Fruit fly (Drosophila melanogaster): ENCODE results near the gene CG9525.

The CG9525 gene

dm6 chr2L:8937837-8938413 is 24.2 kb downstream of the CG9525 start (continued):
- peak in 1 of 2 experiments; percentile 18 for TF ChIP-seq bsh (GFP tag; optimal IDR thresholded peaks at IDR 0.05)
- TF ChIP-seq CG13424 (tag; optimal IDR thresholded peaks at IDR 0.05), result peak; percentile 25
- TF ChIP-seq cg (GFP tag; optimal IDR thresholded peaks at IDR 0.05), result peak; percentile 19
- TF ChIP-seq abd-A (tag; optimal IDR thresholded peaks at IDR 0.05), result no peak
- TF ChIP-seq nau (GFP tag; optimal IDR thresholded peaks at IDR 0.05), result peak; percentile 32
- peak; percentile 30 for TF ChIP-seq Fer3 (tag; optimal IDR thresholded peaks at IDR 0.05)
- TF ChIP-seq crp (GFP tag; optimal IDR thresholded peaks at IDR 0.05), result no peak
- TF ChIP-seq CG2678 (tag; optimal IDR thresholded peaks at IDR 0.05), result peak; percentile 59
- peak; percentile 28 for TF ChIP-seq exex (tag; optimal IDR thresholded peaks at IDR 0.05)
- TF ChIP-seq Mes4 (GFP tag; optimal IDR thresholded peaks at IDR 0.05), result no peak
- peak; percentile 29 for TF ChIP-seq CrebB (tag; optimal IDR thresholded peaks at IDR 0.05)
- TF ChIP-seq Eip74EF (GFP tag; optimal IDR thresholded peaks at IDR 0.05), result peak in 1 of 2 experiments; percentile 60
- no peak for TF ChIP-seq hkb (optimal IDR thresholded peaks at IDR 0.05)
- no peak for TF ChIP-seq hkb (GFP tag; IDR thresholded peaks at IDR 0.05)
- peak; percentile 31 for TF ChIP-seq sqz (GFP tag; optimal IDR thresholded peaks at IDR 0.05)
- TF ChIP-seq wek (GFP tag; optimal IDR thresholded peaks at IDR 0.05), result peak; percentile 72
- TF ChIP-seq Antp (GFP tag; optimal IDR thresholded peaks at IDR 0.05), result no peak
- TF ChIP-seq Dek (tag; optimal IDR thresholded peaks at IDR 0.05), result no peak
- no peak for TF ChIP-seq CG13624 (GFP tag; optimal IDR thresholded peaks at IDR 0.05)
- TF ChIP-seq Fer1 (GFP tag; optimal IDR thresholded peaks at IDR 0.05), result peak; percentile 36
- peak; percentile 7 for TF ChIP-seq CG3281 (GFP tag; optimal IDR thresholded peaks at IDR 0.05)

DNA sequence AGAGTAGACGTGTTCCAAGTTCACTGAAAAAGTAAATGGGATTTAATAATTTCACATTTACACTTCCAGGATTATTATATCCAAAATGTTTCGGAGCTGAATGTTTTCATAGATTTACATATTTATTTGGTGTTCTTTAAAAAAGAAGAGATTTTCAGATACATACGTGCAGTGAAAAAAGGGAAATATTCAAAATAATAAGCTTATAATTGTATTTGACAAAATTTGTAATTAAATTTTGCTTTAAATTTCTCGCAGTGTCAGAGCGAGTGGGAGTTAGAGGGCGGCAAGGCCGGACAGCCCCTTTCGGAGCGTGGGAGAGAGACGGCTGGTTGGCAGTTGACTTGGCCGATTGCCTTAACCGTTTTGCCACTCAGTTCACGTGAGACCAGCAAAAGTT is 25.2 kb downstream of the CG9525 start, which contains the start of gene Tsp29Fb:
Gene Tsp29Fb, plus strand, starts transcription at position 388 of the 400 bp plus-strand sequence.
- TF ChIP-seq ssp (GFP tag; IDR thresholded peaks at IDR 0.05) (peak; percentile 31; the same call in 1 of the 2 replicates), CG9215 (GFP tag; IDR thresholded peaks at IDR 0.05) (peak; percentile 71), CG31224 (GFP tag; IDR thresholded peaks at IDR 0.05) (peak; percentile 57), CG2120 (GFP tag; optimal IDR thresholded peaks at IDR 0.05) (peak; percentile 91), CG3065 (GFP tag; optimal IDR thresholded peaks at IDR 0.05) (no peak), sisA (GFP tag; IDR thresholded peaks at IDR 0.05) (peak; percentile 60), CG10654 (GFP tag; optimal IDR thresholded peaks at IDR 0.05) (peak; percentile 56), grn (GFP tag; optimal IDR thresholded peaks at IDR 0.05) (no peak), yki (optimal IDR thresholded peaks at IDR 0.05) (no peak), CG10209 (GFP tag; optimal IDR thresholded peaks at IDR 0.05) (peak; percentile 83), gro (GFP tag; optimal IDR thresholded peaks at IDR 0.05) (peak; percentile 10), chn (GFP tag; optimal IDR thresholded peaks at IDR 0.05) (peak; percentile 20), chinmo (GFP tag; IDR thresholded peaks at IDR 0.05; ENCODE audit: partially characterized antibody) (no peak), sr (GFP tag; IDR thresholded peaks at IDR 0.05) (no peak; the same call in 2 of the 3 replicates), Atf-2 (GFP tag; optimal IDR thresholded peaks at IDR 0.05) (peak; percentile 22), CG13894 (tag; optimal IDR thresholded peaks at IDR 0.05) (no peak), CG18619 (GFP tag; optimal IDR thresholded peaks at IDR 0.05) (peak; percentile 69), CkIIα-i1 (GFP tag; IDR thresholded peaks at IDR 0.05) (no peak), psq (GFP tag; optimal IDR thresholded peaks at IDR 0.05) (no peak), CG34224 (GFP tag; IDR thresholded peaks at IDR 0.05; ENCODE audit: partially characterized antibody) (no peak), CG12104 (GFP tag; optimal IDR thresholded peaks at IDR 0.05) (peak; percentile 69), dimm (GFP tag; IDR thresholded peaks at IDR 0.05) (no peak), CG17359 (tag; optimal IDR thresholded peaks at IDR 0.05) (peak; percentile 77), CG15269 (tag; optimal IDR thresholded peaks at IDR 0.05) (peak; percentile 88), cg (GFP tag; optimal IDR thresholded peaks at IDR 0.05) (no peak), Blimp-1 (GFP tag; optimal IDR thresholded peaks at IDR 0.05) (peak; percentile 73), ewg (GFP tag; optimal IDR thresholded peaks at IDR 0.05) (peak; percentile 37), CG16813 (GFP tag; IDR thresholded peaks at IDR 0.05; ENCODE audit: partially characterized antibody) (no peak), Taf1 (GFP tag; IDR thresholded peaks at IDR 0.05) (peak; percentile 23; the same call in 1 of the 2 replicates), CG6175 (GFP tag; IDR thresholded peaks at IDR 0.05) (no peak)

Measured in whole organism, embryonic.